Fruit fly (Drosophila melanogaster): ENCODE data around the gene CG15056.
A peak's percentile ranks its signal among the peaks of the same experiment; 100 is the strongest.

The CG15056 gene

dm6 chrX:18367806-18368643 is 47.2 kb upstream of the CG15056 start (continued):
- TF ChIP-seq onecut (GFP tag; IDR thresholded peaks at IDR 0.05) (peak; percentile 60), Hr51 (GFP tag; optimal IDR thresholded peaks at IDR 0.05) (peak; percentile 45 to 61), run (tag; optimal IDR thresholded peaks at IDR 0.05) (no peak), CG16779 (GFP tag; IDR thresholded peaks at IDR 0.05) (peak; percentile 72), Lim3 (GFP tag; IDR thresholded peaks at IDR 0.05) (peak; percentile 6; the same call in 1 of the 2 replicates), dmrt99B (tag; optimal IDR thresholded peaks at IDR 0.05) (peak; percentile 69), CG43689 (GFP tag; IDR thresholded peaks at IDR 0.05) (peak; percentile 62; the same call in 1 of the 2 replicates), Trl (optimal IDR thresholded peaks at IDR 0.05) (no peak), Trl (GFP tag; optimal IDR thresholded peaks at IDR 0.05) (peak; percentile 72), lov (optimal IDR thresholded peaks at IDR 0.05) (no peak), lov (GFP tag; IDR thresholded peaks at IDR 0.05) (peak; percentile 61; the same call in 1 of the 3 replicates), CG12104 (GFP tag; optimal IDR thresholded peaks at IDR 0.05) (peak; percentile 35), CG1792 (GFP tag; optimal IDR thresholded peaks at IDR 0.05) (peak; percentile 61), Ssrp (tag; optimal IDR thresholded peaks at IDR 0.05) (peak; percentile 23), Hsf (GFP tag; optimal IDR thresholded peaks at IDR 0.05) (peak; percentile 38), PHDP (tag; optimal IDR thresholded peaks at IDR 0.05) (peak; percentile 52), gt (GFP tag; IDR thresholded peaks at IDR 0.05) (no peak; the same call in 1 of the 2 replicates), Abd-B (GFP tag; optimal IDR thresholded peaks at IDR 0.05) (peak; percentile 45), jigr1 (GFP tag; IDR thresholded peaks at IDR 0.05) (no peak), klu (GFP tag; IDR thresholded peaks at IDR 0.05) (peak; percentile 24; the same call in 1 of the 2 replicates), so (GFP tag; IDR thresholded peaks at IDR 0.05) (peak; percentile 62), dan (GFP tag; IDR thresholded peaks at IDR 0.05) (no peak), CG13894 (tag; optimal IDR thresholded peaks at IDR 0.05) (peak; percentile 75), ara (GFP tag; IDR thresholded peaks at IDR 0.05) (peak; percentile 21; the same call in 1 of the 2 replicates), exex (tag; optimal IDR thresholded peaks at IDR 0.05) (peak; percentile 88), Eip74EF (GFP tag; optimal IDR thresholded peaks at IDR 0.05) (peak in 1 of 2 experiments; percentile 23), shn (GFP tag; optimal IDR thresholded peaks at IDR 0.05) (peak; percentile 79), ems (GFP tag; optimal IDR thresholded peaks at IDR 0.05) (peak; percentile 64), ase (GFP tag; IDR thresholded peaks at IDR 0.05) (peak; percentile 69; the same call in 2 of the 3 replicates), cad (GFP tag; optimal IDR thresholded peaks at IDR 0.05) (no peak), Fer2 (tag; optimal IDR thresholded peaks at IDR 0.05) (peak; percentile 13), Mes4 (GFP tag; optimal IDR thresholded peaks at IDR 0.05) (peak; percentile 6), Ets97D (GFP tag; optimal IDR thresholded peaks at IDR 0.05) (peak; percentile 1), Spps (tag; optimal IDR thresholded peaks at IDR 0.05) (no peak), CG31224 (GFP tag; IDR thresholded peaks at IDR 0.05) (peak; percentile 70), CG10267 (tag; optimal IDR thresholded peaks at IDR 0.05) (peak; percentile 26), CG17568 (GFP tag; optimal IDR thresholded peaks at IDR 0.05) (no peak), Hmr (GFP tag; optimal IDR thresholded peaks at IDR 0.05) (peak; percentile 84), crc (GFP tag; optimal IDR thresholded peaks at IDR 0.05) (peak; percentile 59), CG33213 (GFP tag; optimal IDR thresholded peaks at IDR 0.05) (peak; percentile 45), CG16863 (GFP tag; optimal IDR thresholded peaks at IDR 0.05) (peak; percentile 61), CG12071 (GFP tag; optimal IDR thresholded peaks at IDR 0.05) (peak; percentile 74), pho (GFP tag; optimal IDR thresholded peaks at IDR 0.05) (peak; percentile 74), ftz-f1 (GFP tag; optimal IDR thresholded peaks at IDR 0.05) (no peak), caup (GFP tag; optimal IDR thresholded peaks at IDR 0.05; ENCODE audit: severe bottlenecking) (peak; percentile 76), CG18764 (GFP tag; optimal IDR thresholded peaks at IDR 0.05) (peak; percentile 1), CG10431 (GFP tag; optimal IDR thresholded peaks at IDR 0.05) (peak; percentile 21), CG12942 (GFP tag; optimal IDR thresholded peaks at IDR 0.05) (peak; percentile 34), Nf-YC (tag; optimal IDR thresholded peaks at IDR 0.05) (peak; percentile 21)
